Fruit fly (Drosophila melanogaster) whole organism, embryonic: ENCODE data around the gene Naam.

ENCODE experiments used
- Ada2b ChIP-seq: fragments of 200-800 bp; sonication (Bioruptor generic); IDR thresholded peaks from 2 replicates; pipeline ENCODE4 v1.3.6; 2022; ENCODE audit warnings: missing biosample characterization, missing genetic modification characterization
- B-H2 ChIP-seq: fragments of 200-800 bp; sonication (Bioruptor generic); optimal IDR thresholded peaks from 2 replicates; lab custom pipeline; 2018; ENCODE audit warnings: missing biosample characterization, mild to moderate bottlenecking, missing genetic modification characterization
- BEAF-32 ChIP-seq: fragments of 200-800 bp; sonication (Bioruptor generic); optimal IDR thresholded peaks from 3 replicates; lab custom pipeline; 2017; ENCODE audit warnings: missing biosample characterization, missing genetic modification characterization, mild to moderate bottlenecking, moderate library complexity, missing genetic modification reagents
- CG10462 ChIP-seq: fragments of 200-800 bp; sonication (Bioruptor generic); optimal IDR thresholded peaks from 2 replicates; lab custom pipeline; 2016; ENCODE audit warnings: missing biosample characterization, missing genetic modification characterization
- CG11398 ChIP-seq: fragments of 200-800 bp; sonication (Bioruptor generic); optimal IDR thresholded peaks from 2 replicates; lab custom pipeline; 2016; ENCODE audit warnings: missing biosample characterization, missing genetic modification characterization
- CG11504 ChIP-seq: fragments of 200-800 bp; sonication (Bioruptor generic); optimal IDR thresholded peaks from 3 replicates; lab custom pipeline; 2019; ENCODE audit warnings: missing biosample characterization, mild to moderate bottlenecking, missing genetic modification characterization, moderate library complexity
- CG11723 ChIP-seq: fragments of 200-800 bp; sonication (Bioruptor generic); optimal IDR thresholded peaks from 2 replicates; lab custom pipeline; 2017; ENCODE audit warnings: missing biosample characterization, mild to moderate bottlenecking, missing genetic modification characterization
- CG12155 ChIP-seq: fragments of 200-800 bp; sonication (Bioruptor generic); optimal IDR thresholded peaks from 3 replicates; lab custom pipeline; 2016; ENCODE audit warnings: missing biosample characterization, missing genetic modification characterization
- CG12299 ChIP-seq: fragments of 200-800 bp; sonication (Bioruptor generic); optimal IDR thresholded peaks from 2 replicates; lab custom pipeline; 2018; ENCODE audit warnings: missing biosample characterization, mild to moderate bottlenecking, missing genetic modification characterization
- CG13287 ChIP-seq: fragments of 200-800 bp; sonication (Bioruptor generic); IDR thresholded peaks from 2 replicates; pipeline ENCODE4 v1.3.6; 2022; ENCODE audit warnings: missing biosample characterization, missing genetic modification characterization; ENCODE audit not compliant: partially characterized antibody
- CG13894 ChIP-seq: fragments of 200-800 bp; sonication (Bioruptor generic); optimal IDR thresholded peaks from 3 replicates; lab custom pipeline; 2018; ENCODE audit warnings: missing biosample characterization, mild to moderate bottlenecking, missing genetic modification characterization, moderate library complexity
- CG14050 ChIP-seq: fragments of 200-800 bp; sonication (Bioruptor generic); IDR thresholded peaks from 3 replicates; pipeline ENCODE4 v1.3.6; 2022; ENCODE audit warnings: missing biosample characterization, missing genetic modification characterization
- CG16813 ChIP-seq: fragments of 200-800 bp; sonication (Bioruptor generic); IDR thresholded peaks from 3 replicates; pipeline ENCODE4 v1.3.6; 2022; ENCODE audit warnings: missing biosample characterization, missing genetic modification characterization; ENCODE audit not compliant: partially characterized antibody
- CG17568 ChIP-seq: fragments of 200-800 bp; sonication (Bioruptor generic); optimal IDR thresholded peaks from 2 replicates; lab custom pipeline; 2018; ENCODE audit warnings: missing biosample characterization, mild to moderate bottlenecking, missing genetic modification characterization, moderate library complexity
- CG2889 ChIP-seq: fragments of 200-800 bp; sonication (Bioruptor generic); IDR thresholded peaks from 3 replicates; pipeline ENCODE4 v1.3.6; 2022; ENCODE audit warnings: missing biosample characterization, missing genetic modification characterization
- CG33557 ChIP-seq: fragments of 200-800 bp; sonication (Bioruptor generic); optimal IDR thresholded peaks from 2 replicates; lab custom pipeline; 2019; ENCODE audit warnings: missing biosample characterization, mild to moderate bottlenecking, missing genetic modification characterization, moderate library complexity
- CG3847 ChIP-seq: fragments of 200-800 bp; sonication (Bioruptor generic); IDR thresholded peaks from 2 replicates; pipeline ENCODE4 v1.3.6; 2022; ENCODE audit warnings: missing biosample characterization, missing genetic modification characterization
- CG42726 ChIP-seq: fragments of 200-800 bp; sonication (Bioruptor generic); IDR thresholded peaks from 2 replicates; pipeline ENCODE4 v1.3.6; 2022; ENCODE audit warnings: missing biosample characterization, missing genetic modification characterization; ENCODE audit not compliant: partially characterized antibody
- CG4820 ChIP-seq: fragments of 200-800 bp; sonication (Bioruptor generic); optimal IDR thresholded peaks from 3 replicates; lab custom pipeline; 2016; ENCODE audit warnings: missing biosample characterization, missing genetic modification characterization
- CG5180 ChIP-seq: fragments of 200-800 bp; sonication (Bioruptor generic); optimal IDR thresholded peaks from 3 replicates; lab custom pipeline; 2017; ENCODE audit warnings: missing biosample characterization, missing genetic modification characterization, mild to moderate bottlenecking, moderate library complexity, missing genetic modification reagents
- CG6654 ChIP-seq: fragments of 200-800 bp; sonication (Bioruptor generic); optimal IDR thresholded peaks from 2 replicates; lab custom pipeline; 2017; ENCODE audit warnings: missing biosample characterization, mild to moderate bottlenecking, missing genetic modification characterization
- CG6683 ChIP-seq: fragments of 200-800 bp; sonication (Bioruptor generic); optimal IDR thresholded peaks from 2 replicates; lab custom pipeline; 2017; ENCODE audit warnings: missing biosample characterization, mild to moderate bottlenecking, missing genetic modification characterization, missing genetic modification reagents
- CG6791 ChIP-seq: fragments of 200-800 bp; sonication (Bioruptor generic); IDR thresholded peaks from 3 replicates; pipeline ENCODE4 v1.3.6; 2022; ENCODE audit warnings: missing biosample characterization, missing genetic modification characterization; ENCODE audit not compliant: partially characterized antibody
- CG7271 ChIP-seq: fragments of 200-800 bp; sonication (Bioruptor generic); optimal IDR thresholded peaks from 2 replicates; lab custom pipeline; 2018; ENCODE audit warnings: missing biosample characterization, mild to moderate bottlenecking, missing genetic modification characterization, moderate library complexity
- CG7786 ChIP-seq: fragments of 200-800 bp; sonication (Bioruptor generic); optimal IDR thresholded peaks from 2 replicates; lab custom pipeline; 2016; ENCODE audit warnings: missing biosample characterization, missing genetic modification characterization
- CG9932 ChIP-seq: fragments of 200-800 bp; sonication (Bioruptor generic); IDR thresholded peaks from 2 replicates; pipeline ENCODE4 v1.3.6; 2022; ENCODE audit warnings: missing biosample characterization, missing genetic modification characterization
- Dll ChIP-seq: fragments of 200-800 bp; sonication (Bioruptor generic); IDR thresholded peaks from 4 replicates; pipeline ENCODE4 v1.3.6; 2022; ENCODE audit warnings: missing biosample characterization, missing genetic modification characterization; ENCODE audit not compliant: partially characterized antibody
- E2f2 ChIP-seq: fragments of 200-800 bp; sonication (Bioruptor generic); IDR thresholded peaks from 2 replicates; pipeline ENCODE4 v1.3.6; 2022; ENCODE audit warnings: missing biosample characterization, missing genetic modification characterization
- Ets97D ChIP-seq: fragments of 200-800 bp; sonication (Bioruptor generic); optimal IDR thresholded peaks from 3 replicates; lab custom pipeline; 2016; ENCODE audit warnings: missing biosample characterization, missing genetic modification characterization
- Fer3 ChIP-seq: fragments of 200-800 bp; sonication (Bioruptor generic); optimal IDR thresholded peaks from 2 replicates; lab custom pipeline; 2018; ENCODE audit warnings: missing biosample characterization, mild to moderate bottlenecking, missing genetic modification characterization, moderate library complexity
- HLH54F ChIP-seq: fragments of 200-800 bp; sonication (Bioruptor generic); optimal IDR thresholded peaks from 3 replicates; lab custom pipeline; 2016; ENCODE audit warnings: missing biosample characterization, missing genetic modification characterization
- Myb ChIP-seq: fragments of 200-800 bp; sonication (Bioruptor generic); optimal IDR thresholded peaks from 2 replicates; lab custom pipeline; 2016; ENCODE audit warnings: missing biosample characterization, missing genetic modification characterization
- PHDP ChIP-seq: fragments of 200-800 bp; sonication (Bioruptor generic); optimal IDR thresholded peaks from 3 replicates; lab custom pipeline; 2018; ENCODE audit warnings: missing biosample characterization, mild to moderate bottlenecking, missing genetic modification characterization, moderate library complexity
- Sin3A ChIP-seq: fragments of >200 bp; optimal IDR thresholded peaks from 2 replicates; lab custom pipeline; 2018
- cg ChIP-seq: fragments of 200-800 bp; sonication (Bioruptor generic); optimal IDR thresholded peaks from 3 replicates; lab custom pipeline; 2019; ENCODE audit warnings: missing biosample characterization, mild to moderate bottlenecking, missing genetic modification characterization, moderate library complexity
- danr ChIP-seq: fragments of 200-800 bp; sonication (Bioruptor generic); IDR thresholded peaks from 2 replicates; pipeline ENCODE4 v1.3.6; 2022; ENCODE audit warnings: missing biosample characterization, missing genetic modification characterization
- dati ChIP-seq: fragments of 200-800 bp; sonication (Bioruptor generic); IDR thresholded peaks from 2 replicates; pipeline ENCODE4 v1.3.6; 2022; ENCODE audit warnings: missing biosample characterization, missing genetic modification characterization
- gro ChIP-seq: fragments of 200-800 bp; sonication (Bioruptor generic); optimal IDR thresholded peaks from 2 replicates; lab custom pipeline; 2016; ENCODE audit warnings: missing biosample characterization, missing genetic modification characterization
- klu ChIP-seq: fragments of 200-800 bp; sonication (Bioruptor generic); IDR thresholded peaks from 2 replicates; pipeline ENCODE4 v1.3.6; 2022; ENCODE audit warnings: missing biosample characterization, missing genetic modification characterization
- odd ChIP-seq: fragments of 200-800 bp; sonication (Bioruptor generic); optimal IDR thresholded peaks from 2 replicates; lab custom pipeline; 2017; ENCODE audit warnings: missing biosample characterization, mild to moderate bottlenecking, missing genetic modification characterization
- pnt ChIP-seq: fragments of 200-800 bp; sonication (Bioruptor generic); optimal IDR thresholded peaks from 3 replicates; lab custom pipeline; 2016; ENCODE audit warnings: missing biosample characterization, missing genetic modification characterization
- pros ChIP-seq: fragments of 200-800 bp; sonication (Bioruptor generic); optimal IDR thresholded peaks from 3 replicates; lab custom pipeline; 2019; ENCODE audit warnings: missing biosample characterization, mild to moderate bottlenecking, missing genetic modification characterization, moderate library complexity
- psq ChIP-seq: fragments of 200-800 bp; sonication (Bioruptor generic); optimal IDR thresholded peaks from 2 replicates; lab custom pipeline; 2017; ENCODE audit warnings: missing biosample characterization, missing genetic modification characterization
- rib ChIP-seq: fragments of 200-800 bp; sonication (Bioruptor generic); IDR thresholded peaks from 2 replicates; pipeline ENCODE4 v1.3.6; 2022; ENCODE audit warnings: missing biosample characterization, missing genetic modification characterization
- salm ChIP-seq: fragments of 200-800 bp; sonication (Bioruptor generic); optimal IDR thresholded peaks from 2 replicates; lab custom pipeline; 2018; ENCODE audit warnings: missing biosample characterization, mild to moderate bottlenecking, missing genetic modification characterization
- sim ChIP-seq: fragments of 200-800 bp; sonication (Bioruptor generic); IDR thresholded peaks from 2 replicates; pipeline ENCODE4 v1.3.6; 2022; ENCODE audit warnings: missing biosample characterization, missing genetic modification characterization
- sob ChIP-seq: fragments of 200-800 bp; sonication (Bioruptor generic); IDR thresholded peaks from 2 replicates; pipeline ENCODE4 v1.3.6; 2022; ENCODE audit warnings: missing biosample characterization, missing genetic modification characterization
- ssp ChIP-seq: fragments of 200-800 bp; sonication (Bioruptor generic); IDR thresholded peaks from 2 replicates; pipeline ENCODE4 v1.3.6; 2022; ENCODE audit warnings: missing biosample characterization, missing genetic modification characterization

The Naam gene

DNA sequence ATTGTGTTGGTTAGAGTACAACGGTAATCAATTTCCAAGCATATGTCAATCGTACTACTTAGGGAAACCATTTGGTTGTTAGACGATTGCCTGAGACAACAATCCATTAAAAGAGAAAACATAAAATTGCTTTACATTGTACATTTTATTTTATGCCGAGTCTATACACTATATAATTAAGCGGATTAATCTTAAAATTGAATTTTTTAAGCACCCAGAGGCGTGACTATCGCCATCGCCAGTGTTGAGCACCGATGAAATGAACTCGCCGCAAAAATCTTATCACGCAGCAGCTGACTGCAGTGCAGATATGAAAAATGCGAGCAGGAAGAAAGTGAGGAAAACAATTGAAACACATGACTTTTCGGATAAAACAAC, 28.4 kb upstream of the Naam start (continued):
- peak; percentile 69 for TF ChIP-seq CG16813 (GFP tag; lab: Robert Waterston, UW)
- TF ChIP-seq CG10462 (GFP tag; lab: Kevin White, UChicago): no peak
- peak; percentile 43 for TF ChIP-seq CG9932 (GFP tag; lab: Robert Waterston, UW)
- peak; percentile 70 for TF ChIP-seq sob (GFP tag; lab: Robert Waterston, UW)
- peak; percentile 14 for TF ChIP-seq CG11723 (GFP tag; lab: Kevin White, UChicago)
- TF ChIP-seq CG12299 (tag; lab: Kevin White, UChicago): no peak
- TF ChIP-seq rib (GFP tag; lab: Robert Waterston, UW): peak; percentile 38; the same call in 1 of the 2 replicates
- peak; percentile 81 for TF ChIP-seq Dll (GFP tag; lab: Robert Waterston, UW)
- TF ChIP-seq B-H2 (GFP tag; lab: Kevin White, UChicago): peak; percentile 8
- peak; percentile 1 for TF ChIP-seq CG7786 (GFP tag; lab: Kevin White, UChicago)
- peak; percentile 52; the same call in 1 of the 2 replicates for TF ChIP-seq CG42726 (GFP tag; lab: Robert Waterston, UW)
- TF ChIP-seq Ets97D (GFP tag; lab: Kevin White, UChicago): peak; percentile 3
- TF ChIP-seq Fer3 (tag; lab: Kevin White, UChicago): peak; percentile 25
- peak; percentile 76 for TF ChIP-seq CG12155 (GFP tag; lab: Kevin White, UChicago)
- TF ChIP-seq CG17568 (GFP tag; lab: Kevin White, UChicago): no peak
- no peak for TF ChIP-seq CG14050 (GFP tag; lab: Robert Waterston, UW)
- peak; percentile 19 for TF ChIP-seq gro (GFP tag; lab: Kevin White, UChicago)
- TF ChIP-seq dati (GFP tag; lab: Robert Waterston, UW): no peak
- peak; percentile 80 for TF ChIP-seq CG13287
- TF ChIP-seq BEAF-32 (GFP tag; lab: Kevin White, UChicago): peak; percentile 75
- TF ChIP-seq Myb: peak; percentile 2
- TF ChIP-seq CG5180: no peak
- TF ChIP-seq psq (GFP tag; lab: Kevin White, UChicago): no peak
- peak; percentile 91 for TF ChIP-seq CG6791 (GFP tag; lab: Robert Waterston, UW)
- 0 out of 2 replicates have a peak, but pooled peaks have one; percentile 12 for TF ChIP-seq CG3847

DNA sequence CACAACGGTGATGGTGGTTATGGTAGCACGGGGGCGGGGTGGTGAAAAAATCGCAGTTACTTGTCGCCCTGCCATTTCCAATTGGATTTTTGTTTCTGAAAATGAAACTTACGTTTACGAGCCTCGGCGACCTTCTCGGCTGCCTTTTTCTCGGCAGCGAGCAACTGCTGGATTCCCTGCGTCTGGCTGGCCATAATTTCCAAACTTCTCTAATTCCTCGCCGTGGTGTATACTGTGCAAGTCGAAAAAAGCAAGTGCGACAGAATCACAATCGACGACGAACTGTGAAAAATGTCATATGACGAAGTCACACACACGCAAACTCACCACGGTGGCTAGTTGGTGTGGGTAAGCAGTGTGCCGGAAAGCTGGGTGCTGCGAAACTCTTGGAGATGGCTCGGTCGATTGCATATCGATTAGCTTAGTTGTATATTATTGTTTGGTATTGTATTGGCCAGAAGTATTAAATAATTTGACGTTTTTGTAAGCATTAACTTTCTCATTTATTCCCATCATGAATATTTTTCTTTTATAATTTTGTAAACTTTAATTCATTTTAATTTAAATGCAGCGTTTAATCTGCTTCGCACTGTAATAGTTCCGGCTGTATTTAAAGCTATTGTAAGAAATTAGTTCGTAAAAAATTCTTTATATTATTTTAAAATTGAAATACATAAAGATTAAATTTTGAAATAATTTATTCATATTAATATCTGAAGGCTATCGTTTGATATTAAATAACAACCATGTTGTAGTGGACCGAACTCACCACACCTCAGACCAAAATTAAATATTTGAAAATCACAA, 27.0 kb upstream of the Naam start, which contains the start of gene Vha13:
Gene Vha13, minus strand, starts transcription at position 293 of the 807 bp plus-strand sequence.
- TF ChIP-seq E2f2 (GFP tag; lab: Robert Waterston, UW) (no peak; the same call in 1 of the 2 replicates), CG11504 (no peak), CG4820 (GFP tag; lab: Kevin White, UChicago) (peak; percentile 35), CG11398 (no peak), CG33557 (GFP tag; lab: Kevin White, UChicago) (no peak), CG7271 (tag; lab: Kevin White, UChicago) (no peak), CG6683 (GFP tag; lab: Kevin White, UChicago) (peak; percentile 31), sim (GFP tag; lab: Robert Waterston, UW) (no peak), PHDP (tag; lab: Kevin White, UChicago) (peak; percentile 22), odd (GFP tag; lab: Kevin White, UChicago) (no peak), gro (GFP tag; lab: Kevin White, UChicago) (peak; percentile 45), CG13894 (peak; percentile 40), CG11723 (GFP tag; lab: Kevin White, UChicago) (no peak), ssp (GFP tag; lab: Robert Waterston, UW) (peak; percentile 55), CG6654 (GFP tag; lab: Kevin White, UChicago) (no peak), HLH54F (GFP tag; lab: Kevin White, UChicago) (peak; percentile 35), pros (GFP tag; lab: Kevin White, UChicago) (no peak), danr (peak; percentile 52; the same call in 1 of the 2 replicates), salm (no peak), klu (peak; percentile 25; the same call in 1 of the 2 replicates), Sin3A (lab: Kevin White, UChicago) (no peak), pnt (GFP tag; lab: Kevin White, UChicago) (peak; percentile 15), cg (peak; percentile 69), Ada2b (GFP tag; lab: Robert Waterston, UW) (0 out of 2 replicates have a peak, but pooled peaks have one; percentile 9), CG2889 (GFP tag; lab: Robert Waterston, UW) (no peak)
